Fruit fly (Drosophila melanogaster) whole organism, embryonic: ENCODE data around the gene CG1638.

Experiments used
- Nf-YB ChIP-seq: fragments of 200-800 bp; sonication (Bioruptor generic); optimal IDR thresholded peaks from 3 replicates; lab custom pipeline; 2019; ENCODE audit warnings: missing biosample characterization, mild to moderate bottlenecking, missing genetic modification characterization, moderate library complexity
- pan ChIP-seq, 4 experiments: fragments of >200 bp in 3 of 4; fragments of 200-800 bp in 1 of 4; sonication (Bioruptor generic) in 1 of 4; optimal IDR thresholded peaks in 3 of 4; IDR thresholded peaks in 1 of 4; 2 replicates each; pipeline versions ENCODE4 v1.3.6 to Lab custom; 2017 to 2022; ENCODE audit warnings: missing biosample characterization in 2 of 4, missing genetic modification characterization in 2 of 4, mixed read lengths in 1 of 4

DNA sequence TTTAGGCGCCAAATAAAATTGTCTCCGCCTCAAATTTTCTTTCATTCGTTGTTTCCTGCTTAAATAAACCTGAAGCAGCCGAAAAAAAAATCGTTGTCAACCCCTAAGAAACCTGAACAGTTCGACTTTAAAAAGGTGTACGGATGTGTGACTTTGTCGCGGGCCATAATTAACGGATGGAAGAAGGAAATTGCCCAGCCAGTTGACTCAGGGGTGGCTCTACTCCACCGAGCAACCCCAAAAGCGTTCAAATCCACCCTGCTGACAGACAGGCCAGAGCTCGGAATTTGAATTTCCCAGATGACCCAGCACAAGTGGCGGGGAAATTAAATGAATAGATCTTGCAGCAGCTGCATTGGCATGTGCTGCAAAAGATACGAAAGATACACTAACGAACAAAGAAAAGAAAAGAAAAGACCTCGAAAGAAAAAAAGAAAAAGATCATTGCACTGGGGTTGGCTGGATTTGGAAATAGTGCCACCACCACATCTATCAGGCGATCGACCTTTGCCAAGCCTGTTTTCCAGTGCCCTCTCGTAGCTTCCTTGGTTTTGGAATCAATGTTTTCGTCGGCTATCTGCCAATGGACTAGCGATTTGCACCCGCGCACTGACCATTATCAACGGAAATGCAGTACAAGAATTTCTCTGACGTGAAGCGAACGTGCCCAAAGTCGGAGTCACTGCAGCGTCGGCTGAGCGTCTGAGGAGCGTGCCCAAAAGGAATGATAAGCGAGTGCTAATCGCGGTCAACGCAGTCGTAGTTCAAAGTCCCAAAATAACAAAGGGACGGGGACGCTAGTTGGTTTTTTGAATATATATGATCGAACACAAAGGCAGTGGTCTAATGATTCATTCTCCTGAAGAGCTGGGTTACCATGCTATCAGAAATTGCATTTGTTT is 16.1 kb downstream of the CG1638 start:
- TF ChIP-seq pan (optimal IDR thresholded peaks at IDR 0.05; lab: Kevin White, UChicago) (no peak), pan (GFP tag; optimal IDR thresholded peaks at IDR 0.05 in 1 of 2, IDR thresholded peaks at IDR 0.05 in 1 of 2) (no peak), Nf-YB (no peak)
